Worm (Caenorhabditis elegans): ENCODE results near the gene nhr-253.

nhr-253 gene

ce11 chrV:422133-422532, 25.7 kb downstream of the nhr-253 start, which contains the start of gene dod-20:
dod-20 (plus strand) TSS chrV:422433.
- TF ChIP-seq ceh-43 (GFP tag; optimal IDR thresholded peaks at IDR 0.05) (no peak), zip-8 (tag; optimal IDR thresholded peaks at IDR 0.05) (no peak), unc-39 (tag; optimal IDR thresholded peaks at IDR 0.05) (no peak), sem-2 (GFP tag; optimal IDR thresholded peaks at IDR 0.05) (no peak), bed-3 (GFP tag; optimal IDR thresholded peaks at IDR 0.05) (no peak), mep-1 (tag; optimal IDR thresholded peaks at IDR 0.05) (no peak), mls-2 (tag; optimal IDR thresholded peaks at IDR 0.05) (no peak)

ce11 chrV:424140-424539, 27.7 kb downstream of the nhr-253 start, which contains the start of gene B0554.5:
B0554.5 (plus strand) TSS chrV:424440.
- no peak for TF ChIP-seq pha-4 (tag; optimal IDR thresholded peaks at IDR 0.05)
- no peak for TF ChIP-seq ceh-39 (tag; optimal IDR thresholded peaks at IDR 0.05)
- no peak for TF ChIP-seq mls-2 (tag; optimal IDR thresholded peaks at IDR 0.05)
- TF ChIP-seq sem-2 (GFP tag; optimal IDR thresholded peaks at IDR 0.05): no peak
- no peak for TF ChIP-seq ceh-83 (GFP tag; optimal IDR thresholded peaks at IDR 0.05)
- no peak for TF ChIP-seq hlh-1 (tag; optimal IDR thresholded peaks at IDR 0.05)
- TF ChIP-seq unc-62 (GFP tag; optimal IDR thresholded peaks at IDR 0.05): no peak
- TF ChIP-seq nhr-2 (tag; optimal IDR thresholded peaks at IDR 0.05): no peak
- TF ChIP-seq drap-1 (GFP tag; optimal IDR thresholded peaks at IDR 0.05): no peak
- TF ChIP-seq blmp-1 (tag; optimal IDR thresholded peaks at IDR 0.05): no peak
- TF ChIP-seq bed-3 (GFP tag; optimal IDR thresholded peaks at IDR 0.05): no peak
- no peak for TF ChIP-seq lin-32 (GFP tag; optimal IDR thresholded peaks at IDR 0.05)
- TF ChIP-seq nhr-28 (tag; optimal IDR thresholded peaks at IDR 0.05): no peak
- no peak for TF ChIP-seq ztf-11 (tag; optimal IDR thresholded peaks at IDR 0.05)
- TF ChIP-seq mab-5 (tag; optimal IDR thresholded peaks at IDR 0.05): no peak
- TF ChIP-seq M03D4.4 (tag; optimal IDR thresholded peaks at IDR 0.05): no peak
- TF ChIP-seq ceh-43 (GFP tag; optimal IDR thresholded peaks at IDR 0.05): no peak
- no peak for TF ChIP-seq snpc-4 (tag; optimal IDR thresholded peaks at IDR 0.05)
- TF ChIP-seq unc-120 (tag; optimal IDR thresholded peaks at IDR 0.05; ENCODE audit: poor library complexity, severe bottlenecking): no peak

ce11 chrV:428844-429243, 32.5 kb downstream of the nhr-253 start, which contains the start of gene B0554.4:
B0554.4 (plus strand) TSS chrV:429144.
- TF ChIP-seq pha-4 (tag; optimal IDR thresholded peaks at IDR 0.05): no peak

ce11 chrV:432991-433390, 36.6 kb downstream of the nhr-253 start:
- TF ChIP-seq ceh-39 (tag; optimal IDR thresholded peaks at IDR 0.05) (no peak), snpc-4 (tag; optimal IDR thresholded peaks at IDR 0.05) (no peak), flh-1 (GFP tag; optimal IDR thresholded peaks at IDR 0.05) (no peak)

ce11 chrV:433898-434297, 37.5 kb downstream of the nhr-253 start, which contains the start of gene B0554.2:
B0554.2 (plus strand) TSS chrV:434198.
- TF ChIP-seq bed-3 (GFP tag; optimal IDR thresholded peaks at IDR 0.05) (no peak), ztf-11 (tag; optimal IDR thresholded peaks at IDR 0.05) (no peak), elt-3 (tag; optimal IDR thresholded peaks at IDR 0.05) (no peak)

ce11 chrV:438094-438493, 41.7 kb downstream of the nhr-253 start, which contains the start of gene B0554.1:
B0554.1 (plus strand) TSS chrV:438394.
- TF ChIP-seq ceh-43 (GFP tag; optimal IDR thresholded peaks at IDR 0.05): no peak
- TF ChIP-seq snpc-4 (tag; optimal IDR thresholded peaks at IDR 0.05): no peak
- no peak for TF ChIP-seq mls-2 (tag; optimal IDR thresholded peaks at IDR 0.05)
- no peak for TF ChIP-seq pha-4 (tag; optimal IDR thresholded peaks at IDR 0.05)
- TF ChIP-seq ceh-83 (GFP tag; optimal IDR thresholded peaks at IDR 0.05): no peak
- no peak for TF ChIP-seq ces-1 (GFP tag; optimal IDR thresholded peaks at IDR 0.05)
- TF ChIP-seq ham-2 (GFP tag; optimal IDR thresholded peaks at IDR 0.05): no peak

ce11 chrV:439183-439749, 42.9 kb downstream of the nhr-253 start:
- TF ChIP-seq hlh-1 (tag; optimal IDR thresholded peaks at IDR 0.05) (no peak), unc-39 (tag; optimal IDR thresholded peaks at IDR 0.05) (no peak), mls-2 (tag; optimal IDR thresholded peaks at IDR 0.05) (no peak), zip-8 (tag; optimal IDR thresholded peaks at IDR 0.05) (no peak), pha-4 (tag; optimal IDR thresholded peaks at IDR 0.05) (no peak), nhr-76 (tag; optimal IDR thresholded peaks at IDR 0.05) (no peak), ztf-11 (tag; optimal IDR thresholded peaks at IDR 0.05) (no peak), mep-1 (tag; optimal IDR thresholded peaks at IDR 0.05) (no peak), mab-5 (tag; optimal IDR thresholded peaks at IDR 0.05) (no peak), M03D4.4 (tag; optimal IDR thresholded peaks at IDR 0.05) (no peak), unc-120 (tag; optimal IDR thresholded peaks at IDR 0.05; ENCODE audit: poor library complexity, severe bottlenecking) (no peak), elt-1 (tag; optimal IDR thresholded peaks at IDR 0.05; ENCODE audit: borderline replicate concordance, insufficient read depth) (no peak), nhr-12 (tag; optimal IDR thresholded peaks at IDR 0.05) (no peak), flh-1 (GFP tag; optimal IDR thresholded peaks at IDR 0.05) (no peak), nhr-2 (tag; optimal IDR thresholded peaks at IDR 0.05) (no peak), ceh-83 (GFP tag; optimal IDR thresholded peaks at IDR 0.05) (no peak), ceh-39 (tag; optimal IDR thresholded peaks at IDR 0.05) (no peak), drap-1 (GFP tag; optimal IDR thresholded peaks at IDR 0.05) (no peak), lin-13 (tag; optimal IDR thresholded peaks at IDR 0.05) (no peak), bed-3 (GFP tag; optimal IDR thresholded peaks at IDR 0.05) (no peak)
